Worm (Caenorhabditis elegans): ENCODE results near the gene hadb-1.

The hadb-1 gene

ce11 chrIII:8653875-8654386 is 34.4 kb downstream of the hadb-1 start, which contains the start of gene F22B7.9 (continued):
- TF ChIP-seq pha-4 (GFP tag; IDR thresholded peaks at IDR 0.05) (no peak), pha-4 (tag; optimal IDR thresholded peaks at IDR 0.05) (peak; percentile 39), lin-29 (GFP tag; IDR thresholded peaks at IDR 0.05) (no peak), ces-1 (GFP tag; optimal IDR thresholded peaks at IDR 0.05) (no peak), egl-43 (GFP tag; IDR thresholded peaks at IDR 0.05) (no peak)

ce11 chrIII:8653457-8653856 is 34.8 kb downstream of the hadb-1 start:
- TF ChIP-seq unc-39 (tag; optimal IDR thresholded peaks at IDR 0.05): no peak
- 0 out of 2 replicates have a peak, but pooled peaks have one; percentile 31 for TF ChIP-seq tra-1 (GFP tag; IDR thresholded peaks at IDR 0.05)
- TF ChIP-seq ceh-20 (GFP tag; IDR thresholded peaks at IDR 0.05): no peak
- TF ChIP-seq php-3 (GFP tag; IDR thresholded peaks at IDR 0.05): 0 out of 2 replicates have a peak, but pooled peaks have one; percentile 8
- peak; percentile 76 for TF ChIP-seq lim-7 (GFP tag; IDR thresholded peaks at IDR 0.05)
- 0 out of 2 replicates have a peak, but pooled peaks have one; percentile 51 for TF ChIP-seq vab-7 (GFP tag; IDR thresholded peaks at IDR 0.05)
- peak; percentile 44 for TF ChIP-seq lin-38 (GFP tag; IDR thresholded peaks at IDR 0.05)
- peak; percentile 21; the same call in 1 of the 2 replicates for TF ChIP-seq mdt-29 (GFP tag; IDR thresholded peaks at IDR 0.05)
- peak; percentile 35; the same call in 1 of the 2 replicates for TF ChIP-seq T26A8.4 (GFP tag; IDR thresholded peaks at IDR 0.05)
- TF ChIP-seq arid-1 (GFP tag; conservative IDR thresholded peaks at IDR 0.05): peak; percentile 42; the same call in 1 of the 2 replicates
- peak; percentile 41; the same call in 1 of the 2 replicates for TF ChIP-seq Y48G9A.11 (GFP tag; IDR thresholded peaks at IDR 0.05)
- TF ChIP-seq ama-1 (optimal IDR thresholded peaks at IDR 0.05): peak; percentile 77
- TF ChIP-seq F26F4.8 (GFP tag; conservative IDR thresholded peaks at IDR 0.05): 0 out of 2 replicates have a peak, but pooled peaks have one; percentile 36
- no peak for TF ChIP-seq F49E8.2 (tag; optimal IDR thresholded peaks at IDR 0.05; ENCODE audit: borderline replicate concordance)
- 0 out of 2 replicates have a peak, but pooled peaks have one; percentile 18 for TF ChIP-seq dmd-8 (GFP tag; IDR thresholded peaks at IDR 0.05)

ce11 chrIII:8652922-8653321 is 35.4 kb downstream of the hadb-1 start:
- TF ChIP-seq attf-4 (tag; optimal IDR thresholded peaks at IDR 0.05) (no peak), lin-38 (GFP tag; IDR thresholded peaks at IDR 0.05) (peak; percentile 73), lim-7 (GFP tag; IDR thresholded peaks at IDR 0.05) (peak; percentile 71), mxl-2 (GFP tag; conservative IDR thresholded peaks at IDR 0.05) (0 out of 2 replicates have a peak, but pooled peaks have one; percentile 10), ceh-32 (tag; optimal IDR thresholded peaks at IDR 0.05; ENCODE audit: poor library complexity) (no peak), skn-1 (tag; optimal IDR thresholded peaks at IDR 0.05) (no peak), zag-1 (tag; optimal IDR thresholded peaks at IDR 0.05) (no peak), hmg-1.1 (GFP tag; IDR thresholded peaks at IDR 0.05) (peak; percentile 67), gei-8 (GFP tag; optimal IDR thresholded peaks at IDR 0.05) (no peak), madf-9 (GFP tag; conservative IDR thresholded peaks at IDR 0.05) (peak; percentile 35; the same call in 1 of the 2 replicates), mes-2 (tag; optimal IDR thresholded peaks at IDR 0.05; ENCODE audit: poor library complexity, severe bottlenecking) (peak; percentile 71), hlh-30 (tag; optimal IDR thresholded peaks at IDR 0.05; ENCODE audit: insufficient read depth) (no peak), Y105C5A.15 (GFP tag; IDR thresholded peaks at IDR 0.05) (no peak), lin-1 (GFP tag; IDR thresholded peaks at IDR 0.05) (peak; percentile 72), egl-43 (GFP tag; IDR thresholded peaks at IDR 0.05) (peak; percentile 80), Y75B8A.6 (GFP tag; IDR thresholded peaks at IDR 0.05) (no peak), ceh-28 (tag; optimal IDR thresholded peaks at IDR 0.05) (no peak), nhr-111 (GFP tag; optimal IDR thresholded peaks at IDR 0.05) (no peak), dmd-8 (GFP tag; IDR thresholded peaks at IDR 0.05) (peak; percentile 74; the same call in 1 of the 2 replicates), mxl-3 (GFP tag; optimal IDR thresholded peaks at IDR 0.05) (peak; percentile 51), tra-1 (GFP tag; IDR thresholded peaks at IDR 0.05) (no peak), lin-13 (GFP tag; optimal IDR thresholded peaks at IDR 0.05) (peak; percentile 47), egl-27 (tag; optimal IDR thresholded peaks at IDR 0.05) (no peak), ztf-11 (tag; optimal IDR thresholded peaks at IDR 0.05) (no peak), nhr-102 (tag; optimal IDR thresholded peaks at IDR 0.05) (peak; percentile 1), F26F4.8 (GFP tag; conservative IDR thresholded peaks at IDR 0.05) (peak; percentile 63; the same call in 1 of the 2 replicates), ama-1 (optimal IDR thresholded peaks at IDR 0.05) (peak; percentile 72), sdz-12 (GFP tag; optimal IDR thresholded peaks at IDR 0.05) (no peak), unc-39 (tag; optimal IDR thresholded peaks at IDR 0.05) (no peak), aly-2 (tag; optimal IDR thresholded peaks at IDR 0.05) (peak; percentile 5), madf-5 (GFP tag; IDR thresholded peaks at IDR 0.05) (peak; percentile 11 to 64; a peak in 1 of 4 replicates), mep-1 (tag; optimal IDR thresholded peaks at IDR 0.05) (peak; percentile 34), Y48G9A.11 (GFP tag; IDR thresholded peaks at IDR 0.05) (peak; percentile 66), mdt-29 (GFP tag; IDR thresholded peaks at IDR 0.05) (peak; percentile 44; the same call in 1 of the 2 replicates), zip-2 (tag; optimal IDR thresholded peaks at IDR 0.05) (no peak)
